Fruit fly (Drosophila melanogaster) whole organism, prepupa: ENCODE data around the gene Set.

Experiments used
- Blimp-1 ChIP-seq: fragments of 200-800 bp; sonication (Bioruptor generic); optimal IDR thresholded peaks from 3 replicates; lab custom pipeline; 2017; ENCODE audit warnings: missing biosample characterization, missing genetic modification characterization, mild to moderate bottlenecking, moderate library complexity, missing genetic modification reagents
- CG11902 ChIP-seq: fragments of 200-800 bp; sonication (Bioruptor generic); optimal IDR thresholded peaks from 3 replicates; lab custom pipeline; 2016; ENCODE audit warnings: missing biosample characterization, missing genetic modification characterization
- CG6276 ChIP-seq: fragments of 200-800 bp; sonication (Bioruptor generic); optimal IDR thresholded peaks from 2 replicates; lab custom pipeline; 2017; ENCODE audit warnings: missing biosample characterization, mild to moderate bottlenecking, missing genetic modification characterization
- CG6792 ChIP-seq: fragments of 200-800 bp; sonication (Bioruptor generic); optimal IDR thresholded peaks from 3 replicates; lab custom pipeline; 2016; ENCODE audit warnings: missing biosample characterization, missing genetic modification characterization
- CG6808 ChIP-seq: fragments of 200-800 bp; sonication (Bioruptor generic); optimal IDR thresholded peaks from 3 replicates; lab custom pipeline; 2017; ENCODE audit warnings: missing biosample characterization, missing genetic modification characterization, mild to moderate bottlenecking, moderate library complexity, missing genetic modification reagents
- CG6854 ChIP-seq: fragments of 200-800 bp; sonication (Bioruptor generic); optimal IDR thresholded peaks from 2 replicates; lab custom pipeline; 2017; ENCODE audit warnings: missing biosample characterization, mild to moderate bottlenecking, missing genetic modification characterization
- Eip93F ChIP-seq: fragments of 200-800 bp; sonication (Bioruptor generic); optimal IDR thresholded peaks from 2 replicates; lab custom pipeline; 2016; ENCODE audit warnings: missing biosample characterization, mild to moderate bottlenecking, missing genetic modification characterization
- OdsH ChIP-seq: fragments of 200-800 bp; sonication (Bioruptor generic); optimal IDR thresholded peaks from 3 replicates; lab custom pipeline; 2016; ENCODE audit warnings: missing biosample characterization, missing genetic modification characterization
- esn ChIP-seq: fragments of 200-800 bp; sonication (Bioruptor generic); optimal IDR thresholded peaks from 2 replicates; lab custom pipeline; 2016; ENCODE audit warnings: missing biosample characterization, mild to moderate bottlenecking, missing genetic modification characterization, moderate library complexity
- fd59A ChIP-seq: fragments of 200-800 bp; sonication (Bioruptor generic); optimal IDR thresholded peaks from 2 replicates; lab custom pipeline; 2017; ENCODE audit warnings: missing biosample characterization, mild to moderate bottlenecking, missing genetic modification characterization, missing genetic modification reagents
- fd85E ChIP-seq: fragments of 200-800 bp; sonication (Bioruptor generic); optimal IDR thresholded peaks from 3 replicates; lab custom pipeline; 2016; ENCODE audit warnings: missing biosample characterization, missing genetic modification characterization
- fkh ChIP-seq: fragments of 200-800 bp; sonication (Bioruptor generic); optimal IDR thresholded peaks from 3 replicates; lab custom pipeline; 2017; ENCODE audit warnings: missing biosample characterization, mild to moderate bottlenecking, missing genetic modification characterization, moderate library complexity

- TF ChIP-seq esn (GFP tag; lab: Kevin White, UChicago), result no peak
- TF ChIP-seq CG6808, result no peak
- no peak for TF ChIP-seq OdsH (GFP tag; lab: Kevin White, UChicago)
- TF ChIP-seq fkh (GFP tag; lab: Kevin White, UChicago), result no peak
- TF ChIP-seq CG6276 (GFP tag; lab: Kevin White, UChicago), result no peak
- TF ChIP-seq CG6792 (GFP tag; lab: Kevin White, UChicago), result no peak
- TF ChIP-seq fd59A (GFP tag; lab: Kevin White, UChicago), result no peak
- TF ChIP-seq Blimp-1 (GFP tag; lab: Kevin White, UChicago), result no peak
- no peak for TF ChIP-seq fd85E (GFP tag; lab: Kevin White, UChicago)
- TF ChIP-seq Eip93F, result no peak
- no peak for TF ChIP-seq CG11902 (GFP tag; lab: Kevin White, UChicago)
- TF ChIP-seq CG6854 (GFP tag; lab: Kevin White, UChicago), result no peak
These were observed 22.8 kb downstream of the Set start for dm6 chr3R:15286024-15286692.
